Fruit fly (Drosophila melanogaster): ENCODE measurements around the gene TrissinR.

dm6 chr2L:5818343-5818742 is 5.5 kb upstream of the TrissinR start, which contains the start of gene COX6CL:
- TF ChIP-seq Lpt (GFP tag; optimal IDR thresholded peaks at IDR 0.05) (no peak), CG8119 (GFP tag; IDR thresholded peaks at IDR 0.05) (no peak), Sox14 (GFP tag; optimal IDR thresholded peaks at IDR 0.05) (no peak), net (GFP tag; optimal IDR thresholded peaks at IDR 0.05) (no peak), Hr39 (GFP tag; optimal IDR thresholded peaks at IDR 0.05) (no peak), cyc (GFP tag; optimal IDR thresholded peaks at IDR 0.05) (no peak), Ets21C (GFP tag; optimal IDR thresholded peaks at IDR 0.05) (no peak), Gug (GFP tag; IDR thresholded peaks at IDR 0.05) (no peak), CG3032 (tag; optimal IDR thresholded peaks at IDR 0.05) (no peak), acj6 (GFP tag; optimal IDR thresholded peaks at IDR 0.05) (no peak), CG10631 (GFP tag; optimal IDR thresholded peaks at IDR 0.05) (no peak), OdsH (GFP tag; optimal IDR thresholded peaks at IDR 0.05) (no peak), CG8632 (GFP tag; optimal IDR thresholded peaks at IDR 0.05) (no peak), CG11902 (GFP tag; optimal IDR thresholded peaks at IDR 0.05) (no peak)
